Worm (Caenorhabditis elegans) whole organism, late embryonic: ENCODE data around the gene clec-3.

Source experiments
- C38D4.7 ChIP-seq: fragments of 200-800 bp; sonication (Bioruptor generic); optimal IDR thresholded peaks from 2 replicates; lab custom pipeline; 2018; ENCODE audit warnings: mild to moderate bottlenecking, missing genetic modification characterization, moderate library complexity, missing compliant biosample characterization
- K09A11.1 ChIP-seq: sonication (generic microtip); optimal IDR thresholded peaks from 2 replicates; lab custom pipeline; 2017; ENCODE audit warnings: antibody characterized with exemption, mild to moderate bottlenecking, missing genetic modification characterization, missing compliant biosample characterization; ENCODE audit not compliant: insufficient read depth
- T23F11.4 ChIP-seq: fragments of 200-800 bp; sonication (Bioruptor generic); optimal IDR thresholded peaks from 2 replicates; lab custom pipeline; 2018; ENCODE audit warnings: mild to moderate bottlenecking, missing genetic modification characterization, missing compliant biosample characterization
- ama-1 ChIP-seq: fragments of 150-350 bp; optimal IDR thresholded peaks from 2 replicates; lab custom pipeline; 2014
- ceh-14 ChIP-seq: sonication (generic microtip); optimal IDR thresholded peaks from 2 replicates; lab custom pipeline; 2016; ENCODE audit warnings: missing genotype, missing genetic modification characterization, missing compliant biosample characterization
- ceh-19 ChIP-seq: fragments of 200-800 bp; sonication (Bioruptor generic); optimal IDR thresholded peaks from 2 replicates; lab custom pipeline; 2018; ENCODE audit warnings: mild to moderate bottlenecking, missing genetic modification characterization, missing compliant biosample characterization
- ceh-2 ChIP-seq: sonication (generic microtip); optimal IDR thresholded peaks from 2 replicates; lab custom pipeline; 2016; ENCODE audit warnings: missing genotype, missing genetic modification characterization, missing compliant biosample characterization
- ceh-22 ChIP-seq: sonication (generic microtip); optimal IDR thresholded peaks from 2 replicates; lab custom pipeline; 2017; ENCODE audit warnings: missing biosample characterization, missing genetic modification characterization
- ceh-24 ChIP-seq: sonication (generic microtip); optimal IDR thresholded peaks from 2 replicates; lab custom pipeline; 2016; ENCODE audit warnings: mild to moderate bottlenecking, missing genetic modification characterization, missing compliant biosample characterization
- ceh-34 ChIP-seq: sonication (generic microtip); optimal IDR thresholded peaks from 2 replicates; lab custom pipeline; 2016; ENCODE audit warnings: mild to moderate bottlenecking, missing genetic modification characterization, missing compliant biosample characterization
- ceh-48 ChIP-seq: sonication (generic microtip); optimal IDR thresholded peaks from 2 replicates; lab custom pipeline; 2016; ENCODE audit warnings: missing genetic modification characterization, inconsistent platforms, missing compliant biosample characterization
- ceh-6 ChIP-seq: fragments of 200-800 bp; sonication (Bioruptor generic); optimal IDR thresholded peaks from 2 replicates; lab custom pipeline; 2018; ENCODE audit warnings: mild to moderate bottlenecking, missing genetic modification characterization, missing compliant biosample characterization
- ceh-9 ChIP-seq: sonication (generic microtip); optimal IDR thresholded peaks from 2 replicates; lab custom pipeline; 2016; ENCODE audit warnings: mild to moderate bottlenecking, missing genetic modification characterization, inconsistent platforms, missing compliant biosample characterization
- dmd-4 ChIP-seq: sonication (generic microtip); optimal IDR thresholded peaks from 2 replicates; lab custom pipeline; 2016; ENCODE audit warnings: borderline replicate concordance, missing genetic modification characterization, missing compliant biosample characterization
- dve-1 ChIP-seq: sonication (generic microtip); optimal IDR thresholded peaks from 2 replicates; lab custom pipeline; 2017; ENCODE audit warnings: antibody characterized with exemption, mild to moderate bottlenecking, missing genetic modification characterization, missing compliant biosample characterization
- elt-2 ChIP-seq: sonication (generic microtip); optimal IDR thresholded peaks from 2 replicates; lab custom pipeline; 2016; ENCODE audit warnings: missing genetic modification reagents, missing genetic modification characterization, missing compliant biosample characterization
- elt-4 ChIP-seq: sonication (generic microtip); optimal IDR thresholded peaks from 2 replicates; lab custom pipeline; 2016; ENCODE audit warnings: missing genetic modification characterization, missing compliant biosample characterization
- ets-4 ChIP-seq: sonication (generic microtip); optimal IDR thresholded peaks from 2 replicates; lab custom pipeline; 2016; ENCODE audit warnings: missing genetic modification characterization, missing compliant biosample characterization
- fkh-6 ChIP-seq: sonication (generic microtip); optimal IDR thresholded peaks from 2 replicates; lab custom pipeline; 2016; ENCODE audit warnings: missing genetic modification characterization, missing compliant biosample characterization
- gmeb-2 ChIP-seq: sonication (generic microtip); optimal IDR thresholded peaks from 2 replicates; lab custom pipeline; 2016; ENCODE audit warnings: missing genetic modification characterization, inconsistent platforms, missing compliant biosample characterization
- hlh-13 ChIP-seq: fragments of 200-800 bp; sonication (Bioruptor generic); optimal IDR thresholded peaks from 2 replicates; lab custom pipeline; 2018; ENCODE audit warnings: mild to moderate bottlenecking, missing genetic modification characterization, missing compliant biosample characterization
- hlh-8 ChIP-seq: sonication (generic microtip); optimal IDR thresholded peaks from 2 replicates; lab custom pipeline; 2016; ENCODE audit warnings: missing genotype, missing genetic modification characterization, missing compliant biosample characterization
- madf-2 ChIP-seq: sonication (generic microtip); optimal IDR thresholded peaks from 2 replicates; lab custom pipeline; 2017; ENCODE audit warnings: missing genetic modification characterization, missing compliant biosample characterization
- mec-3 ChIP-seq: sonication (generic microtip); optimal IDR thresholded peaks from 2 replicates; lab custom pipeline; 2016; ENCODE audit warnings: borderline replicate concordance, missing genetic modification characterization, missing compliant biosample characterization
- nfya-1 ChIP-seq: sonication (generic microtip); optimal IDR thresholded peaks from 2 replicates; lab custom pipeline; 2017; ENCODE audit warnings: missing genetic modification characterization, mild to moderate bottlenecking, missing compliant biosample characterization, antibody characterized with exemption, moderate library complexity
- nhr-232 ChIP-seq: sonication (generic microtip); optimal IDR thresholded peaks from 2 replicates; lab custom pipeline; 2016; ENCODE audit warnings: missing genetic modification characterization, missing compliant biosample characterization
- npax-4 ChIP-seq: sonication (generic microtip); optimal IDR thresholded peaks from 2 replicates; lab custom pipeline; 2016; ENCODE audit warnings: missing genetic modification characterization, missing compliant biosample characterization
- pax-1 ChIP-seq: fragments of 150-350 bp; optimal IDR thresholded peaks from 2 replicates; lab custom pipeline; 2014; ENCODE audit warnings: missing biosample characterization, missing genetic modification characterization
- rnt-1 ChIP-seq: sonication (generic microtip); optimal IDR thresholded peaks from 2 replicates; lab custom pipeline; 2016; ENCODE audit warnings: missing genetic modification characterization, missing compliant biosample characterization
- sdc-2 ChIP-seq: sonication (generic microtip); optimal IDR thresholded peaks from 2 replicates; lab custom pipeline; 2016; ENCODE audit warnings: missing genotype, missing genetic modification characterization, missing compliant biosample characterization
- sox-2 ChIP-seq: fragments of 200-800 bp; sonication (Bioruptor generic); IDR thresholded peaks from 2 replicates; pipeline ENCODE4 v1.3.6; 2022; ENCODE audit warnings: missing genetic modification reagents, missing genetic modification characterization, missing compliant biosample characterization
- sox-4 ChIP-seq: sonication (generic microtip); optimal IDR thresholded peaks from 2 replicates; lab custom pipeline; 2017; ENCODE audit warnings: mild to moderate bottlenecking, missing genetic modification characterization, inconsistent platforms, missing compliant biosample characterization
- syd-9 ChIP-seq: sonication (generic microtip); optimal IDR thresholded peaks from 2 replicates; lab custom pipeline; 2016; ENCODE audit warnings: mild to moderate bottlenecking, missing genetic modification characterization, moderate library complexity, missing compliant biosample characterization
- unc-42 ChIP-seq: sonication (generic microtip); optimal IDR thresholded peaks from 2 replicates; lab custom pipeline; 2016; ENCODE audit warnings: missing genotype, missing genetic modification characterization, missing compliant biosample characterization
- unc-55 ChIP-seq: sonication (generic microtip); optimal IDR thresholded peaks from 2 replicates; lab custom pipeline; 2017; ENCODE audit warnings: missing biosample characterization, missing genetic modification reagents, missing genetic modification characterization
- ztf-16 ChIP-seq: sonication (generic microtip); optimal IDR thresholded peaks from 2 replicates; lab custom pipeline; 2017; ENCODE audit warnings: missing genetic modification characterization, missing compliant biosample characterization

clec-3 gene

DNA sequence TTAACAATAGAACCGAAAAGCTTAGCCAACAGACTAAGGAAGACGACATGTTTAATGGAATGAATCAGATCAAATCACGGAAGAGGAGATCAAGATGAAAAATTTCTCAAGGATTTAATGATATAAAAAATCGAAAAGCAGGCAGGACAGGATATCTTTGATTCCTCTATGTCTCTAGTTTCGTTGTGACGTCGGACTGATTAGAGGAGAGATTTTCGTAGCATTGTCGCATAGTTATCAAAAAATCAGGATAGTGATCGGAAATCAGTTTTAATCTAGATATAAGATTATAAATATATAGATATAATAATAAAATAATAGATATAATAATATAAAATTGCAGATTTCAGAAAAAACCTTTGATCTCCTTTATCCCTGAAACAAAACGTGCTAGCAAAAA, 23.7 kb upstream of the clec-3 start, which contains the start of gene B0454.8:
Gene B0454.8, minus strand, starts transcription at position 101 of the 400 bp plus-strand sequence.
- TF ChIP-seq fkh-6, result no peak
- no peak for TF ChIP-seq sdc-2 (tag; lab: Kevin White, UChicago)
- no peak for TF ChIP-seq C38D4.7 (GFP tag; lab: Kevin White, UChicago)
- TF ChIP-seq ets-4 (tag; lab: Kevin White, UChicago), result no peak
- no peak for TF ChIP-seq madf-2
- TF ChIP-seq unc-55 (GFP tag; lab: Kevin White, UChicago), result no peak
- no peak for TF ChIP-seq unc-42 (tag; lab: Kevin White, UChicago)
- no peak for TF ChIP-seq T23F11.4 (GFP tag; lab: Kevin White, UChicago)
- no peak for TF ChIP-seq ama-1 (lab: Kevin White, UChicago)
- TF ChIP-seq dmd-4 (tag; lab: Kevin White, UChicago), result no peak
- TF ChIP-seq ceh-9 (tag; lab: Kevin White, UChicago), result no peak
- no peak for TF ChIP-seq hlh-13
- no peak for TF ChIP-seq nfya-1
- no peak for TF ChIP-seq ceh-2 (tag; lab: Kevin White, UChicago)

DNA sequence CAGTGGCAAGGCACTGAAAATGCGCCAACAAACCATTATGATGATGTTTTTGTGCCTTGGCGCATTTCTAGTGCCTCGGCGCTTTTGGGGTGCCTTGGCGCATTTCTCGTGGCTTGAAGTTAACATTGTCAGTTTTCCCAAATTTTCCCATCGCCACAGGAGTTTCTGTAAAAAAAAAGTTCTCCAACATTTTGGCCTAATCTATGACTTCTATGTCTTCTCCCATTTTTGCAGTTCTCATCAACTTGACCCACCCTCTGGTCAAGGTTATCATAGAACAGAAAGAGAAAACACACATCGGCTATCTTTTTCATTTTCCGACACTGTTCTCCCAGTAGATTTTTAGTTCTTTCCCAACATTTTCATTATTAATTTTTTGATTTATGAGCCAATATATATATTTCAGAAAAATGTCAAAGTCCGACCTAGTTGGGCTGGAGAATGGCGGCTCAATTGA, 18.8 kb upstream of the clec-3 start, which contains the start of the genes B0454.26 and B0454.5:
Gene B0454.26, minus strand, starts transcription at position 101 of the 457 bp plus-strand sequence.
Gene B0454.5, plus strand, starts transcription at position 407 of the 457 bp plus-strand sequence.
- TF ChIP-seq ceh-14 (tag; lab: Kevin White, UChicago) (no peak), hlh-13 (no peak), ceh-34 (tag; lab: Kevin White, UChicago) (no peak), madf-2 (no peak), dve-1 (tag; lab: Kevin White, UChicago) (no peak), sox-2 (no peak), ets-4 (tag; lab: Kevin White, UChicago) (no peak), pax-1 (tag; lab: Kevin White, UChicago) (no peak), elt-2 (no peak), ama-1 (lab: Kevin White, UChicago) (no peak), npax-4 (tag; lab: Kevin White, UChicago) (no peak), ztf-16 (tag; lab: Kevin White, UChicago) (no peak), nfya-1 (no peak), ceh-24 (no peak), T23F11.4 (GFP tag; lab: Kevin White, UChicago) (no peak), ceh-22 (tag; lab: Kevin White, UChicago) (no peak), K09A11.1 (no peak), hlh-8 (tag; lab: Kevin White, UChicago) (no peak)

DNA sequence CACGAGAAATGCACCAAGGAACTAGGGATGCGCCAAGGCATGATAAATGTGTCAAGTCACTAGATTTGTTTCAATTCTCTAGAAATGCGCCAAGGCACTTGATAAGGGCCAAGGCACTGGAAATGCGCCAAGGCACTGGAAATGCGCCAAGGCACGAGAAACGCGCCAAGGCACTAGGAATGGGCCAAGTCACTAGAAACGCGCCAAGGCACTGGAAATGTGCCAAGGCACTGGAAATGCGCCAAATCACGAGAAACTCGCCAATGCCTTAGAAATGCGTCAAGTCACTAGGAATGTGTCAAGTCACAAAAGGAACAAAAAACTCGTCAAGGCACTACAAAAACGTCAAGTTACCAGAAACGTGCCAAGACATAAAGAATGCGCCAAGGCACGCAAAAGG, 16.6 kb upstream of the clec-3 start:
- TF ChIP-seq nhr-232 (tag; lab: Kevin White, UChicago) (no peak), ceh-2 (tag; lab: Kevin White, UChicago) (peak; percentile 15)

DNA sequence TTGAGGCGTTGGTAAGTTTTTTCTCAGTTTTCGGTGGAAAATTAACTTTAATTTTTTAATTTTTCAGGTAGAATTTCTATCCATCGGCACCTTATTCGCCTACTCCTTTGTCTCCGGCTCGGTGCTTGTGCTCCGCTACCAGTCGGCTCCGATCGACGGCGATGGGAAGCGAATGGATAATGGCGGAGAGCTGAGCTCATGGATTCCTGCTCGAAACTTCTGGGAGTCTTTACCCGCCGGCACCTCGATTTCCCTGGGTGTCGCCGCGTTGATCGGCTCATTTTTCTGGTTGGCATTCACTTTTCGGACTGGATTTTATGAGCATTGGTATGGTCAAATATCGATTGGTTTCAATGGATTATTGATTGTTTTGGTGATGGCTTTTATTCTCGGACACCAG, 15.2 kb upstream of the clec-3 start:
- TF ChIP-seq sox-4 (no peak), elt-2 (no peak), ceh-2 (tag; lab: Kevin White, UChicago) (no peak), elt-4 (tag; lab: Kevin White, UChicago) (no peak), unc-42 (tag; lab: Kevin White, UChicago) (no peak), ceh-48 (tag; lab: Kevin White, UChicago) (no peak), ceh-19 (GFP tag; lab: Kevin White, UChicago) (no peak), npax-4 (tag; lab: Kevin White, UChicago) (no peak), rnt-1 (tag; lab: Kevin White, UChicago) (no peak), ceh-34 (tag; lab: Kevin White, UChicago) (no peak), gmeb-2 (no peak), mec-3 (tag; lab: Kevin White, UChicago) (no peak), syd-9 (tag; lab: Kevin White, UChicago) (no peak), ceh-6 (GFP tag; lab: Kevin White, UChicago) (no peak)
